Worm (Caenorhabditis elegans) whole organism, L4 larva: ENCODE data around the gene K02D10.2.

Experiments used
- D1046.2 ChIP-seq: fragments of 200-800 bp; sonication (Bioruptor generic); IDR thresholded peaks from 2 replicates; pipeline ENCODE4 v1.3.6; 2022; ENCODE audit warnings: missing genetic modification characterization, missing compliant biosample characterization
- F10B5.3 ChIP-seq: sonication (generic microtip); optimal IDR thresholded peaks from 2 replicates; lab custom pipeline; 2016; ENCODE audit warnings: mild to moderate bottlenecking, missing genetic modification characterization, missing compliant biosample characterization
- F26F4.8 ChIP-seq: fragments of 200-800 bp; sonication (Bioruptor generic); conservative IDR thresholded peaks from 2 replicates; pipeline ENCODE4 v1.3.6; 2022; ENCODE audit warnings: missing genetic modification characterization, missing compliant biosample characterization
- F37D6.2 ChIP-seq: sonication (generic microtip); optimal IDR thresholded peaks from 2 replicates; lab custom pipeline; 2016; ENCODE audit warnings: mild to moderate bottlenecking, missing genetic modification characterization, missing compliant biosample characterization
- Y105C5A.15 ChIP-seq: fragments of 200-800 bp; sonication (Bioruptor generic); IDR thresholded peaks from 2 replicates; pipeline ENCODE4 v1.3.6; 2022; ENCODE audit warnings: missing genetic modification characterization, missing compliant biosample characterization
- Y75B8A.6 ChIP-seq: fragments of 200-800 bp; sonication (Bioruptor generic); IDR thresholded peaks from 2 replicates; pipeline ENCODE4 v1.3.6; 2022; ENCODE audit warnings: missing genetic modification reagents, missing genetic modification characterization, missing compliant biosample characterization
- aha-1 ChIP-seq: fragments of 150-350 bp; peaks from one replicate; lab custom pipeline; 2014; ENCODE audit warnings: missing biosample characterization, missing genetic modification characterization
- ama-1 ChIP-seq: fragments of 150-350 bp; optimal IDR thresholded peaks from 2 replicates; lab custom pipeline; 2014; ENCODE audit warnings: inconsistent platforms, mixed read lengths
- attf-4 ChIP-seq: sonication (generic microtip); optimal IDR thresholded peaks from 3 replicates; lab custom pipeline; 2017; ENCODE audit warnings: missing biosample characterization, missing genetic modification characterization
- ceh-20 ChIP-seq: fragments of 200-800 bp; sonication (Bioruptor generic); IDR thresholded peaks from 2 replicates; pipeline ENCODE4 v1.3.6; 2022; ENCODE audit warnings: missing genetic modification reagents, missing genetic modification characterization, missing compliant biosample characterization
- ceh-28 ChIP-seq: fragments of 150-350 bp; optimal IDR thresholded peaks from 2 replicates; lab custom pipeline; 2014; ENCODE audit warnings: missing biosample characterization, missing genetic modification reagents, missing genetic modification characterization
- ceh-82 ChIP-seq: sonication (generic microtip); optimal IDR thresholded peaks from 2 replicates; lab custom pipeline; 2017; ENCODE audit warnings: missing biosample characterization, missing genetic modification characterization
- cey-2 ChIP-seq: sonication (generic microtip); optimal IDR thresholded peaks from 3 replicates; lab custom pipeline; 2017; ENCODE audit warnings: missing genetic modification characterization, mild to moderate bottlenecking, missing compliant biosample characterization, antibody characterized with exemption, borderline replicate concordance; ENCODE audit not compliant: insufficient read depth
- ctbp-1 ChIP-seq: fragments of 200-800 bp; sonication (Bioruptor generic); IDR thresholded peaks from 2 replicates; pipeline ENCODE4 v1.3.6; 2022; ENCODE audit warnings: missing genetic modification reagents, missing genetic modification characterization, missing compliant biosample characterization
- daf-19 ChIP-seq: fragments of 200-800 bp; sonication (Bioruptor generic); conservative IDR thresholded peaks from 2 replicates; pipeline ENCODE4 v1.3.6; 2022; ENCODE audit warnings: missing genetic modification characterization, missing compliant biosample characterization
- dmd-6 ChIP-seq: fragments of 200-800 bp; sonication (Bioruptor generic); IDR thresholded peaks from 2 replicates; pipeline ENCODE4 v1.3.6; 2022; ENCODE audit warnings: missing genetic modification reagents, missing genetic modification characterization, missing compliant biosample characterization
- dmd-9 ChIP-seq: fragments of 200-800 bp; sonication (Bioruptor generic); IDR thresholded peaks from 2 replicates; pipeline ENCODE4 v1.3.6; 2022; ENCODE audit warnings: missing genetic modification reagents, missing genetic modification characterization, missing compliant biosample characterization
- hlh-11 ChIP-seq: fragments of 200-800 bp; sonication (Bioruptor generic); optimal IDR thresholded peaks from 2 replicates; lab custom pipeline; 2018; ENCODE audit warnings: mild to moderate bottlenecking, missing genetic modification characterization, missing compliant biosample characterization
- hlh-30 ChIP-seq: sonication (generic microtip); optimal IDR thresholded peaks from 2 replicates; lab custom pipeline; 2017; ENCODE audit warnings: antibody characterized with exemption, mild to moderate bottlenecking, missing genetic modification characterization, missing compliant biosample characterization; ENCODE audit not compliant: insufficient read depth
- lim-7 ChIP-seq: fragments of 200-800 bp; sonication (Bioruptor generic); IDR thresholded peaks from 2 replicates; pipeline ENCODE4 v1.3.6; 2022; ENCODE audit warnings: missing genetic modification characterization, missing compliant biosample characterization
- lin-13 ChIP-seq: fragments of 150-350 bp; optimal IDR thresholded peaks from 2 replicates; lab custom pipeline; 2014; ENCODE audit warnings: missing biosample characterization, missing genetic modification reagents, missing genetic modification characterization
- lin-15B ChIP-seq: fragments of 150-350 bp; sonication (generic microtip); optimal IDR thresholded peaks from 3 replicates; lab custom pipeline; 2014; ENCODE audit warnings: missing biosample characterization, missing genetic modification characterization
- lin-29 ChIP-seq: fragments of 200-800 bp; sonication (Bioruptor generic); IDR thresholded peaks from 2 replicates; pipeline ENCODE4 v1.3.6; 2022; ENCODE audit warnings: missing genetic modification reagents, missing genetic modification characterization, missing compliant biosample characterization
- lin-38 ChIP-seq: fragments of 200-800 bp; sonication (Bioruptor generic); IDR thresholded peaks from 2 replicates; pipeline ENCODE4 v1.3.6; 2022; ENCODE audit warnings: missing genetic modification reagents, missing genetic modification characterization, missing compliant biosample characterization
- lin-39 ChIP-seq: fragments of 150-350 bp; optimal IDR thresholded peaks from 2 replicates; lab custom pipeline; 2014; ENCODE audit warnings: missing biosample characterization, missing genetic modification reagents, missing genetic modification characterization
- lir-3 ChIP-seq: sonication (generic microtip); optimal IDR thresholded peaks from 2 replicates; lab custom pipeline; 2016; ENCODE audit warnings: mild to moderate bottlenecking, missing genetic modification characterization, missing compliant biosample characterization
- lsy-2 ChIP-seq, 2 experiments: fragments of 150-350 bp in 1 of 2; sonication (generic microtip) in 1 of 2; optimal IDR thresholded peaks; 2 replicates each; lab custom pipeline; 2014 to 2017; ENCODE audit warnings: missing biosample characterization in 2 of 2, missing genetic modification characterization in 2 of 2
- madf-9 ChIP-seq: fragments of 200-800 bp; sonication (Bioruptor generic); conservative IDR thresholded peaks from 2 replicates; pipeline ENCODE4 v1.3.6; 2022; ENCODE audit warnings: missing genetic modification reagents, missing genetic modification characterization, missing compliant biosample characterization
- mdl-1 ChIP-seq, 2 experiments: fragments of 150-350 bp in 1 of 2; sonication (generic microtip) in 1 of 2; optimal IDR thresholded peaks; 2 replicates each; lab custom pipeline; 2014 to 2017; ENCODE audit warnings: missing biosample characterization in 2 of 2, missing genetic modification characterization in 2 of 2
- mes-2 ChIP-seq: sonication (generic microtip); optimal IDR thresholded peaks from 2 replicates; lab custom pipeline; 2016; ENCODE audit warnings: missing genotype, mild to moderate bottlenecking, missing genetic modification characterization, missing compliant biosample characterization; ENCODE audit not compliant: poor library complexity, severe bottlenecking
- mxl-2 ChIP-seq: fragments of 200-800 bp; sonication (Bioruptor generic); conservative IDR thresholded peaks from 2 replicates; pipeline ENCODE4 v1.3.6; 2022; ENCODE audit warnings: missing genetic modification reagents, missing genetic modification characterization, missing compliant biosample characterization
- mxl-3 ChIP-seq: fragments of 200-800 bp; sonication (Bioruptor generic); optimal IDR thresholded peaks from 2 replicates; lab custom pipeline; 2018; ENCODE audit warnings: mild to moderate bottlenecking, missing genetic modification characterization, missing compliant biosample characterization
- nhr-11 ChIP-seq: fragments of 150-350 bp; optimal IDR thresholded peaks from 2 replicates; lab custom pipeline; 2014; ENCODE audit warnings: missing biosample characterization, missing genetic modification characterization
- nhr-25 ChIP-seq: sonication (generic microtip); optimal IDR thresholded peaks from 2 replicates; lab custom pipeline; 2017; ENCODE audit warnings: missing genetic modification characterization, mild to moderate bottlenecking, missing compliant biosample characterization, antibody characterized with exemption, moderate library complexity, borderline replicate concordance; ENCODE audit not compliant: insufficient read depth
- nhr-28 ChIP-seq: fragments of 150-350 bp; optimal IDR thresholded peaks from 2 replicates; lab custom pipeline; 2014; ENCODE audit warnings: missing biosample characterization, missing genetic modification characterization
- nhr-41 ChIP-seq: fragments of 200-800 bp; sonication (Bioruptor generic); IDR thresholded peaks from 2 replicates; pipeline ENCODE4 v1.3.6; 2022; ENCODE audit warnings: missing genetic modification reagents, missing genetic modification characterization, missing compliant biosample characterization
- nhr-48 ChIP-seq: sonication (generic microtip); optimal IDR thresholded peaks from 2 replicates; lab custom pipeline; 2016; ENCODE audit warnings: mild to moderate bottlenecking, missing genetic modification characterization, missing compliant biosample characterization
- nhr-6 ChIP-seq: fragments of 150-350 bp; optimal IDR thresholded peaks from 2 replicates; lab custom pipeline; 2014; ENCODE audit warnings: missing biosample characterization, missing genetic modification characterization
- nhr-76 ChIP-seq: fragments of 150-350 bp; optimal IDR thresholded peaks from 2 replicates; lab custom pipeline; 2014; ENCODE audit warnings: missing biosample characterization, missing genetic modification characterization
- php-3 ChIP-seq: fragments of 200-800 bp; sonication (Bioruptor generic); IDR thresholded peaks from 2 replicates; pipeline ENCODE4 v1.3.6; 2022; ENCODE audit warnings: missing genetic modification reagents, missing genetic modification characterization, missing compliant biosample characterization
- sdz-12 ChIP-seq: fragments of 200-800 bp; sonication (Bioruptor generic); optimal IDR thresholded peaks from 2 replicates; lab custom pipeline; 2018; ENCODE audit warnings: mild to moderate bottlenecking, missing genetic modification characterization, missing compliant biosample characterization
- tra-1 ChIP-seq: fragments of 200-800 bp; sonication (Bioruptor generic); IDR thresholded peaks from 2 replicates; pipeline ENCODE4 v1.3.6; 2022; ENCODE audit warnings: missing genetic modification reagents, missing genetic modification characterization, missing compliant biosample characterization
- unc-130 ChIP-seq: sonication (generic microtip); optimal IDR thresholded peaks from 2 replicates; lab custom pipeline; 2016; ENCODE audit warnings: missing genetic modification reagents, missing genetic modification characterization, missing compliant biosample characterization
- unc-62 ChIP-seq, 3 experiments: fragments of 150-350 bp in 1 of 3; sonication (generic microtip); optimal IDR thresholded peaks in 2 of 3; peaks in 1 of 3; 1 replicate in 1 of 3; 2 replicates in 2 of 3; lab custom pipeline; 2014 to 2017; ENCODE audit warnings: missing biosample characterization in 3 of 3, missing genetic modification characterization in 3 of 3, missing genetic modification reagents in 3 of 3, missing genotype in 1 of 3
- vab-7 ChIP-seq: fragments of 200-800 bp; sonication (Bioruptor generic); IDR thresholded peaks from 2 replicates; pipeline ENCODE4 v1.3.6; 2022; ENCODE audit warnings: missing genetic modification reagents, missing genetic modification characterization, missing compliant biosample characterization
- zag-1 ChIP-seq: fragments of 150-350 bp; optimal IDR thresholded peaks from 2 replicates; lab custom pipeline; 2014; ENCODE audit warnings: missing biosample characterization, missing genetic modification characterization
- zip-11 ChIP-seq: fragments of 200-800 bp; sonication (Bioruptor generic); IDR thresholded peaks from 2 replicates; pipeline ENCODE4 v1.3.6; 2022; ENCODE audit warnings: missing genetic modification characterization, missing compliant biosample characterization
- zip-2 ChIP-seq: fragments of 150-350 bp; optimal IDR thresholded peaks from 2 replicates; lab custom pipeline; 2014; ENCODE audit warnings: missing biosample characterization, missing genetic modification characterization
- ztf-11 ChIP-seq: fragments of 150-350 bp; optimal IDR thresholded peaks from 2 replicates; lab custom pipeline; 2014; ENCODE audit warnings: missing biosample characterization, missing genetic modification characterization

The K02D10.2 gene

DNA sequence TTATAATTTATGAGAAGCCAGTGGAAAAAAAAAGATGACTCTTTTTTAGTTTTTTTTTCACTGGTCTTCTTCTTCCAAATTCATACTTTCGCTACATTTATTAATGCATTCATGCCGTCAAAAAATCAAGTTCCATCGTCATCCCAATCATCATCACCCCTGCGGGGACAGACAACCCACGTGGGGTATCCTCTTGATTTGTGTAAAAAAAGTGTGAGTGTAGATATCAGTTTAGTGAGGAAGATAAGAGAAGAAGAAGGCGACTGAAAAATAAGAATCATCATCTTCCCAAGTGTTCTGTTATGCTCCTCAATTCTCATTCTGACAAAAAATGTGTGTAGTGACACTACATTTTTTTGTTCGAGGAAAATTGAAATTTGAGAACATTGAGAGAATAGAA lies 39.1 kb downstream of the K02D10.2 start:
- no peak for TF ChIP-seq F10B5.3 (tag; lab: Kevin White, UChicago)
- TF ChIP-seq lin-29 (GFP tag; lab: Robert Waterston, UW) = no peak
- peak; percentile 19 for TF ChIP-seq mes-2 (tag; lab: Kevin White, UChicago)
- peak; percentile 56 to 84 for TF ChIP-seq mdl-1 (tag; optimal IDR thresholded peaks at IDR 0.05; lab: Kevin White, UChicago)
- no peak for TF ChIP-seq lin-38
- TF ChIP-seq lin-15B (tag; lab: Kevin White, UChicago) = no peak
- no peak for TF ChIP-seq unc-130 (GFP tag; lab: Kevin White, UChicago)
- no peak for TF ChIP-seq aha-1
- TF ChIP-seq nhr-6 = no peak
- no peak for TF ChIP-seq F26F4.8 (GFP tag; lab: Robert Waterston, UW)
- no peak for TF ChIP-seq ama-1 (lab: Kevin White, UChicago)
- TF ChIP-seq Y75B8A.6 (GFP tag; lab: Robert Waterston, UW) = no peak
- no peak for TF ChIP-seq Y105C5A.15 (GFP tag; lab: Robert Waterston, UW)
- TF ChIP-seq ceh-20 (GFP tag; lab: Robert Waterston, UW) = no peak
- TF ChIP-seq D1046.2 = no peak
- no peak for TF ChIP-seq lim-7 (GFP tag; lab: Robert Waterston, UW)
- TF ChIP-seq ceh-82 (tag; lab: Kevin White, UChicago) = no peak
- TF ChIP-seq tra-1 (GFP tag; lab: Robert Waterston, UW) = peak; percentile 32; the same call in 1 of the 2 replicates
- TF ChIP-seq attf-4 = no peak
- TF ChIP-seq ztf-11 (tag; lab: Kevin White, UChicago) = no peak
- TF ChIP-seq dmd-6 = no peak
- no peak for TF ChIP-seq dmd-9
- peak; percentile 37 for TF ChIP-seq cey-2
- TF ChIP-seq hlh-11 (tag; lab: Kevin White, UChicago) = peak; percentile 62
- no peak for TF ChIP-seq ceh-28 (tag; lab: Kevin White, UChicago)
- peak; percentile 64 for TF ChIP-seq nhr-28 (tag; lab: Kevin White, UChicago)
- peak; percentile 6 for TF ChIP-seq nhr-11 (tag; lab: Kevin White, UChicago)
- TF ChIP-seq nhr-76 (tag; lab: Kevin White, UChicago) = no peak
- TF ChIP-seq mxl-3 (GFP tag; lab: Kevin White, UChicago) = peak; percentile 91
- no peak for TF ChIP-seq F37D6.2 (tag; lab: Kevin White, UChicago)
- TF ChIP-seq hlh-30 (tag; lab: Kevin White, UChicago) = peak; percentile 82
- no peak for TF ChIP-seq vab-7
- no peak for TF ChIP-seq sdz-12 (GFP tag; lab: Kevin White, UChicago)
- peak in 1 of 2 experiments; percentile 94 for TF ChIP-seq unc-62 (GFP tag; optimal IDR thresholded peaks at IDR 0.05 in 1 of 2; lab: Kevin White, UChicago)
- TF ChIP-seq unc-62 (tag; optimal IDR thresholded peaks at IDR 0.05; lab: Kevin White, UChicago) = no peak
- peak in 1 of 2 experiments; percentile 23 for TF ChIP-seq lsy-2 (tag; optimal IDR thresholded peaks at IDR 0.05; lab: Kevin White, UChicago)
- TF ChIP-seq mxl-2 = no peak
- TF ChIP-seq ctbp-1 = peak; percentile 35; the same call in 1 of the 2 replicates
- no peak for TF ChIP-seq lin-13 (GFP tag; lab: Kevin White, UChicago)
- no peak for TF ChIP-seq daf-19 (GFP tag; lab: Robert Waterston, UW)
- TF ChIP-seq madf-9 (GFP tag; lab: Robert Waterston, UW) = 0 out of 2 replicates have a peak, but pooled peaks have one; percentile 2
- TF ChIP-seq zip-11 (GFP tag; lab: Robert Waterston, UW) = no peak
- no peak for TF ChIP-seq zag-1 (tag; lab: Kevin White, UChicago)
- no peak for TF ChIP-seq nhr-41 (GFP tag; lab: Robert Waterston, UW)
- TF ChIP-seq php-3 (GFP tag; lab: Robert Waterston, UW) = no peak
- TF ChIP-seq zip-2 = no peak
- no peak for TF ChIP-seq lir-3 (tag; lab: Kevin White, UChicago)
- no peak for TF ChIP-seq nhr-25
- no peak for TF ChIP-seq lin-39
- peak; percentile 19 for TF ChIP-seq nhr-48
